In the genomic region with DNA sequence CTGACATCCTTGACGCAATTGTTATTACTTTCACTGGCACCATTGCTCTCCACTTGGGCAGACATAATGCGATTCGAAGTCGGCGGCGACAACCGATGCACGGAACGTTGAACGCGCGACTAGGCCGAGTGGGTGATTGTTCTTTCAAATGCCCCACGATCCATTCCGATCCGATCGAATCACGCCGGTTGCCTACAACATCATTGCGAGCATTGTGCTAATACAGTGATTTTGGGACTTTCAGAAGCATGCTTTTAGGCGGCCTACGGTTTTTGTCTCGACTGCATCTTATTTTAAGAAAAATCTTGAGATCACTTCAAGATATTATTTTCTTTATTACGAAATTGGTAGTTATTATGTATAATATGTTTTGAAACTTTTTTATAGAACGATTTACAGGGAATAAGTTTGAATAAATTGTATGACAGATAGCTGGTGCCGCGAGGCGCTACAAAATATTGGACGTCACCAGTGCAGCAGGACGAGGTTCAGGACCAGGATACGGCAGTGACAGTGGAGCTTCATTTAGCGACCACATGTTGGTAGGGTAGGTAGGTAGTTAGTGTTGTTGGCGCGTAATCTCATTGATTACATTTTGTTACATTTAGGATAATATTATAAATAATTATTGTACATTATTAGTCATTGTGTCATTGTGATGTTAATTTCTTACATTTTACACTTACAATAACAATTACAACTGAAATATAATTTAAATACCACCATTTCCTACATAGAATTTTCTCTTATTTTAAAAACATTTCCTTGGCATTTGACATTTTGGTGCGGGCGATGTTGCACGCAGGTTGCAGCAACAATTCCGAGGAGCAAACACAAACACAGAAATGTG, we compare ENCODE assay signal across 4 fruit fly cellular contexts.
TF ChIP-seq lines count a peak whose summit lies in the region.

A gene (minus strand): TSS at position 137 of the 850 bp plus-strand sequence.

- peak; percentile 41 for TF ChIP-seq CTCF in whole organism, embryonic (GFP tag; optimal IDR thresholded peaks at IDR 0.05; lab: Kevin White, UChicago)

TF ChIP-seq in whole organism, embryonic, 481 proteins besides CTCF, POLR2A, EP300 and RAD21:
- TF ChIP-seq sens (GFP tag; lab: Kevin White, UChicago): peak; percentile 70
- peak; percentile 13 for TF ChIP-seq pita (GFP tag; optimal IDR thresholded peaks at IDR 0.05; lab: Kevin White, UChicago)
- TF ChIP-seq CG3995 (GFP tag; optimal IDR thresholded peaks at IDR 0.05; lab: Kevin White, UChicago): peak; percentile 93
- no peak for TF ChIP-seq aop (GFP tag; IDR thresholded peaks at IDR 0.05; lab: Robert Waterston, UW)
- TF ChIP-seq CG11504 (tag; optimal IDR thresholded peaks at IDR 0.05; lab: Kevin White, UChicago): peak; percentile 95
- TF ChIP-seq danr (GFP tag; IDR thresholded peaks at IDR 0.05; lab: Robert Waterston, UW): no peak
- TF ChIP-seq CG5180 (GFP tag; optimal IDR thresholded peaks at IDR 0.05; lab: Kevin White, UChicago): peak; percentile 43
- no peak for TF ChIP-seq CG18764 (GFP tag; optimal IDR thresholded peaks at IDR 0.05; lab: Kevin White, UChicago)
- TF ChIP-seq dan (GFP tag; IDR thresholded peaks at IDR 0.05; lab: Robert Waterston, UW): no peak
- peak; percentile 29 for TF ChIP-seq stwl (tag; optimal IDR thresholded peaks at IDR 0.05; lab: Kevin White, UChicago)

TF ChIP-seq in whole organism, prepupa, 60 proteins besides CTCF, POLR2A, EP300 and RAD21 (continues in another document):
- peak; percentile 63 for TF ChIP-seq Eip78C (GFP tag; lab: Kevin White, UChicago)
- TF ChIP-seq pdm3 (GFP tag; optimal IDR thresholded peaks at IDR 0.05; lab: Kevin White, UChicago): peak; percentile 2
- no peak for TF ChIP-seq eg (GFP tag; IDR thresholded peaks at IDR 0.05; lab: Robert Waterston, UW)
- TF ChIP-seq esn (GFP tag; optimal IDR thresholded peaks at IDR 0.05; lab: Kevin White, UChicago): no peak
- TF ChIP-seq CG7368 (GFP tag; optimal IDR thresholded peaks at IDR 0.05; lab: Kevin White, UChicago): no peak
- TF ChIP-seq CG6276 (GFP tag; optimal IDR thresholded peaks at IDR 0.05; lab: Kevin White, UChicago): no peak
- peak; percentile 35 for TF ChIP-seq Hr4 (GFP tag; optimal IDR thresholded peaks at IDR 0.05; lab: Kevin White, UChicago)
- no peak for TF ChIP-seq svp (GFP tag; lab: Kevin White, UChicago)
- TF ChIP-seq dac (GFP tag; optimal IDR thresholded peaks at IDR 0.05; lab: Kevin White, UChicago): no peak
- no peak for TF ChIP-seq salr (GFP tag; optimal IDR thresholded peaks at IDR 0.05; lab: Kevin White, UChicago)
- peak; percentile 37 for TF ChIP-seq achi (GFP tag; optimal IDR thresholded peaks at IDR 0.05; lab: Kevin White, UChicago)
- no peak for TF ChIP-seq CG10669 (GFP tag; optimal IDR thresholded peaks at IDR 0.05; lab: Kevin White, UChicago)
- no peak for TF ChIP-seq Smox (GFP tag; optimal IDR thresholded peaks at IDR 0.05; lab: Kevin White, UChicago)
- peak; percentile 0 for TF ChIP-seq CG10631 (GFP tag; optimal IDR thresholded peaks at IDR 0.05; lab: Kevin White, UChicago)
- TF ChIP-seq CG32006 (GFP tag; optimal IDR thresholded peaks at IDR 0.05; lab: Kevin White, UChicago): peak; percentile 52
- no peak for TF ChIP-seq CG8632 (GFP tag; optimal IDR thresholded peaks at IDR 0.05; lab: Kevin White, UChicago)
- TF ChIP-seq vri (GFP tag; optimal IDR thresholded peaks at IDR 0.05; lab: Kevin White, UChicago): no peak
- peak; percentile 15 for TF ChIP-seq CG3919 (GFP tag; optimal IDR thresholded peaks at IDR 0.05; lab: Kevin White, UChicago)
- no peak for TF ChIP-seq Sox15 (GFP tag; optimal IDR thresholded peaks at IDR 0.05; lab: Kevin White, UChicago)
- no peak for TF ChIP-seq lz (GFP tag; optimal IDR thresholded peaks at IDR 0.05; lab: Kevin White, UChicago)
- TF ChIP-seq acj6 (GFP tag; optimal IDR thresholded peaks at IDR 0.05; lab: Kevin White, UChicago): peak; percentile 6
- no peak for TF ChIP-seq fd85E (GFP tag; optimal IDR thresholded peaks at IDR 0.05; lab: Kevin White, UChicago)
- no peak for TF ChIP-seq CG8319 (GFP tag; optimal IDR thresholded peaks at IDR 0.05; lab: Kevin White, UChicago)
- TF ChIP-seq CG8119 (GFP tag; IDR thresholded peaks at IDR 0.05; lab: Robert Waterston, UW): no peak
- no peak for TF ChIP-seq CG16779 (tag; optimal IDR thresholded peaks at IDR 0.05; lab: Kevin White, UChicago)

TF ChIP-seq in whole organism, pupa, 21 proteins besides CTCF, POLR2A, EP300 and RAD21:
- no peak for TF ChIP-seq CG32121 (GFP tag; IDR thresholded peaks at IDR 0.05; lab: Robert Waterston, UW)
- no peak for TF ChIP-seq Ets98B (GFP tag; IDR thresholded peaks at IDR 0.05; lab: Robert Waterston, UW)
- TF ChIP-seq CG4496 (GFP tag; IDR thresholded peaks at IDR 0.05; lab: Robert Waterston, UW): peak; percentile 39; the same call in 1 of the 3 replicates
- TF ChIP-seq CG14655 (GFP tag; optimal IDR thresholded peaks at IDR 0.05; lab: Kevin White, UChicago): peak; percentile 29

TF ChIP-seq in whole organism, wandering third instar larva, 38 proteins besides CTCF, POLR2A, EP300 and RAD21:
- TF ChIP-seq ey (GFP tag; optimal IDR thresholded peaks at IDR 0.05; lab: Kevin White, UChicago) (no peak), rgr (GFP tag; optimal IDR thresholded peaks at IDR 0.05; lab: Kevin White, UChicago) (no peak), Dif (GFP tag; optimal IDR thresholded peaks at IDR 0.05; lab: Kevin White, UChicago; ENCODE audit: partially characterized antibody) (no peak), Myc (optimal IDR thresholded peaks at IDR 0.05; lab: Kevin White, UChicago) (peak; percentile 58)
